Worm (Caenorhabditis elegans): ENCODE results near the gene C30G12.4.

Gene C30G12.4

DNA sequence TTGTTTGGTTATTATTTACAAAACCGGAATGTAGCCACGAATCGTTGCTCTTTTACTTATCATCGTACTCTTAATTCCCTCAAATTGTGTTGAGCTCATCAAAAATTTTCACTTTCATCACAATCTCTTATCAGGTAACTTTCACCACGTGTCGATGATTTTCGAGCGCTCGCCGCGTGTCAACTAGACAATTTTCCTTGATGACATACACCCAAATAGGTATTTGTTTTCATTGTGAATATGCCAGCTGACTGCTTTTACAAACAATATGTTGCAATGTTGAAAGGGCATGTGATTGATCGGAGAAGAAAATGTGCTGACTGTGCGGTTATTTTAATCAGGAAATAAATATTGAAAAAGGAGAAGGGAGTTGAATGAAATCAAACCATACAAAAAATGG is 2.7 kb downstream of the C30G12.4 start:
- TF ChIP-seq peb-1 (tag; optimal IDR thresholded peaks at IDR 0.05) (no peak), ZK546.5 (tag; optimal IDR thresholded peaks at IDR 0.05) (no peak), F13H6.1 (tag; optimal IDR thresholded peaks at IDR 0.05) (no peak), nhr-10 (tag; optimal IDR thresholded peaks at IDR 0.05) (no peak), gmeb-1 (tag; optimal IDR thresholded peaks at IDR 0.05) (peak; percentile 42), crh-2 (tag; optimal IDR thresholded peaks at IDR 0.05) (peak; percentile 74), lsy-2 (tag; optimal IDR thresholded peaks at IDR 0.05) (no peak), nhr-21 (tag; optimal IDR thresholded peaks at IDR 0.05) (no peak), ztf-1 (GFP tag; conservative IDR thresholded peaks at IDR 0.05) (no peak), ama-1 (optimal IDR thresholded peaks at IDR 0.05) (no peak), ztf-11 (tag; optimal IDR thresholded peaks at IDR 0.05) (no peak), fos-1 (tag; optimal IDR thresholded peaks at IDR 0.05) (peak; percentile 62), alr-1 (tag; optimal IDR thresholded peaks at IDR 0.05) (no peak), ceh-82 (tag; optimal IDR thresholded peaks at IDR 0.05) (no peak), snpc-4 (tag; optimal IDR thresholded peaks at IDR 0.05) (no peak), nhr-23 (tag; optimal IDR thresholded peaks at IDR 0.05) (no peak), R02D3.7 (tag; optimal IDR thresholded peaks at IDR 0.05) (no peak), skn-1 (tag; optimal IDR thresholded peaks at IDR 0.05) (no peak), unc-39 (tag; optimal IDR thresholded peaks at IDR 0.05) (no peak), elt-3 (tag; optimal IDR thresholded peaks at IDR 0.05) (no peak), nhr-6 (tag; optimal IDR thresholded peaks at IDR 0.05) (no peak), unc-62 (GFP tag; optimal IDR thresholded peaks at IDR 0.05) (no peak), C34F6.9 (tag; optimal IDR thresholded peaks at IDR 0.05) (no peak), ztf-4 (tag; optimal IDR thresholded peaks at IDR 0.05) (no peak), nhr-237 (tag; optimal IDR thresholded peaks at IDR 0.05) (no peak), lin-13 (GFP tag; optimal IDR thresholded peaks at IDR 0.05) (no peak), lin-11 (tag; optimal IDR thresholded peaks at IDR 0.05) (no peak), mbf-1 (tag; optimal IDR thresholded peaks at IDR 0.05) (no peak), unc-55 (GFP tag; optimal IDR thresholded peaks at IDR 0.05) (no peak), nhr-11 (tag; optimal IDR thresholded peaks at IDR 0.05) (no peak), aly-2 (tag; optimal IDR thresholded peaks at IDR 0.05) (no peak), nhr-129 (tag; optimal IDR thresholded peaks at IDR 0.05) (no peak), nhr-12 (tag; optimal IDR thresholded peaks at IDR 0.05) (no peak), elt-1 (tag; optimal IDR thresholded peaks at IDR 0.05) (no peak), mdl-1 (tag; optimal IDR thresholded peaks at IDR 0.05) (peak in 1 of 2 experiments; percentile 37), zag-1 (tag; optimal IDR thresholded peaks at IDR 0.05) (no peak), sem-4 (tag; optimal IDR thresholded peaks at IDR 0.05) (no peak), blmp-1 (tag; optimal IDR thresholded peaks at IDR 0.05; ENCODE audit: insufficient read depth) (peak; percentile 47), mab-5 (tag; optimal IDR thresholded peaks at IDR 0.05) (no peak), ceh-16 (tag; optimal IDR thresholded peaks at IDR 0.05) (no peak), lin-39 (tag; optimal IDR thresholded peaks at IDR 0.05) (no peak), sma-3 (GFP tag; optimal IDR thresholded peaks at IDR 0.05) (peak; percentile 12), egl-27 (tag; optimal IDR thresholded peaks at IDR 0.05) (no peak), sma-9 (GFP tag; optimal IDR thresholded peaks at IDR 0.05) (peak; percentile 79), sma-9 (tag; optimal IDR thresholded peaks at IDR 0.05) (no peak), nhr-25 (tag; optimal IDR thresholded peaks at IDR 0.05) (no peak), Y55F3AM.14 (GFP tag; optimal IDR thresholded peaks at IDR 0.05) (no peak), nhr-77 (tag; optimal IDR thresholded peaks at IDR 0.05) (no peak), dmd-4 (tag; optimal IDR thresholded peaks at IDR 0.05) (no peak)

DNA sequence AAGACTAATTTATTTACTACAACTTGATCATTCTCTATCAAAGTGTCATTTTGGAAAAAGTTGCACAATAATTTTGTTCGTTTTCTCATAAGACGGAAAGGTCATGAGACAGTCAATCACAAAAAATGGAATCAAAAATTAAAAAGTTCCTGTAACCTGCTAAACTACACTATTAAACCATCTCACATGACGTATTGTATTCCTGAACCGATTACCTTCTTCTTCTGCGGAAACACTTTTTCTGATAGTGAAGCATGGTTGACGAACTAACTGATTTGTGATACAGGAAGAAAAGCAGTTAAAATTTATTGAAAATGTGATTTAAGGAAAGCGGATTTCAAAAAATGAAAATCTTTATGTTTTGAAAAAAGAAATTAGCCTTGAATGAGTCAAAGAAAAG is 7.8 kb downstream of the C30G12.4 start:
- TF ChIP-seq nhr-129 (tag; optimal IDR thresholded peaks at IDR 0.05) (no peak), mab-5 (tag; optimal IDR thresholded peaks at IDR 0.05) (no peak), fos-1 (tag; optimal IDR thresholded peaks at IDR 0.05) (peak; percentile 22)

All from whole organism, L2 larva.